Worm (Caenorhabditis elegans) whole organism, young adult: ENCODE results near the gene nep-3.

ENCODE experiments used
- B0261.1 ChIP-seq: sonication (generic microtip); optimal IDR thresholded peaks from 2 replicates; lab custom pipeline; 2016; ENCODE audit warnings: mild to moderate bottlenecking, missing genetic modification characterization, moderate library complexity, missing compliant biosample characterization
- F22D6.2 ChIP-seq: sonication (generic microtip); optimal IDR thresholded peaks from 2 replicates; lab custom pipeline; 2016; ENCODE audit warnings: mild to moderate bottlenecking, missing genetic modification characterization, missing compliant biosample characterization
- K12H6.12 ChIP-seq: fragments of 200-800 bp; sonication (Bioruptor generic); optimal IDR thresholded peaks from 2 replicates; lab custom pipeline; 2018; ENCODE audit warnings: mild to moderate bottlenecking, missing genetic modification characterization, missing compliant biosample characterization
- aptf-2 ChIP-seq: fragments of 200-800 bp; sonication (Bioruptor generic); conservative IDR thresholded peaks from 2 replicates; pipeline ENCODE4 v1.3.6; 2022; ENCODE audit warnings: missing genetic modification reagents, missing genetic modification characterization, missing compliant biosample characterization
- bed-1 ChIP-seq: fragments of 200-800 bp; sonication (Bioruptor generic); IDR thresholded peaks from 2 replicates; pipeline ENCODE4 v1.3.6; 2022; ENCODE audit warnings: missing genetic modification reagents, missing genetic modification characterization, missing compliant biosample characterization
- ceh-27 ChIP-seq: fragments of 200-800 bp; sonication (Bioruptor generic); optimal IDR thresholded peaks from 2 replicates; lab custom pipeline; 2018; ENCODE audit warnings: mild to moderate bottlenecking, missing genetic modification characterization, moderate library complexity, missing compliant biosample characterization
- dpff-1 ChIP-seq: sonication (generic microtip); optimal IDR thresholded peaks from 2 replicates; lab custom pipeline; 2017; ENCODE audit warnings: mild to moderate bottlenecking, missing genetic modification characterization, missing compliant biosample characterization
- dpl-1 ChIP-seq: fragments of 150-350 bp; optimal IDR thresholded peaks from 2 replicates; lab custom pipeline; 2014; ENCODE audit warnings: missing biosample characterization, missing genetic modification reagents, missing genetic modification characterization
- fkh-3 ChIP-seq: sonication (generic microtip); optimal IDR thresholded peaks from 2 replicates; lab custom pipeline; 2016; ENCODE audit warnings: mild to moderate bottlenecking, missing genetic modification characterization, missing compliant biosample characterization
- hmg-1.2 ChIP-seq: fragments of 200-800 bp; sonication (Bioruptor generic); IDR thresholded peaks from 2 replicates; pipeline ENCODE4 v1.3.6; 2022; ENCODE audit warnings: missing genetic modification reagents, missing genetic modification characterization, missing compliant biosample characterization
- hmg-20 ChIP-seq: fragments of 200-800 bp; sonication (Bioruptor generic); IDR thresholded peaks from 2 replicates; pipeline ENCODE4 v1.3.6; 2022; ENCODE audit warnings: missing genetic modification reagents, missing genetic modification characterization, missing compliant biosample characterization
- hrde-1 ChIP-seq: sonication (generic microtip); optimal IDR thresholded peaks from 2 replicates; lab custom pipeline; 2016; ENCODE audit warnings: missing genetic modification characterization, mild to moderate bottlenecking, missing compliant biosample characterization, moderate library complexity, missing genotype, missing genetic modification reagents, borderline replicate concordance
- let-607 ChIP-seq, 2 experiments: fragments of 200-800 bp in 1 of 2; sonication (Bioruptor generic) in 1 of 2; sonication (generic microtip) in 1 of 2; optimal IDR thresholded peaks; 2 replicates each; lab custom pipeline; 2016 to 2018; ENCODE audit warnings: mild to moderate bottlenecking in 2 of 2, missing compliant biosample characterization in 2 of 2, missing genetic modification characterization in 2 of 2, moderate library complexity in 2 of 2, missing genotype in 1 of 2
- lin-40 ChIP-seq: sonication (generic microtip); optimal IDR thresholded peaks from 2 replicates; lab custom pipeline; 2016; ENCODE audit warnings: missing genetic modification characterization, mild to moderate bottlenecking, missing compliant biosample characterization, missing genotype, missing genetic modification reagents
- lin-54 ChIP-seq: fragments of 200-800 bp; sonication (Bioruptor generic); optimal IDR thresholded peaks from 2 replicates; lab custom pipeline; 2018; ENCODE audit warnings: mild to moderate bottlenecking, missing genetic modification characterization, missing compliant biosample characterization
- lsl-1 ChIP-seq: fragments of 200-800 bp; sonication (Bioruptor generic); optimal IDR thresholded peaks from 2 replicates; lab custom pipeline; 2018; ENCODE audit warnings: mild to moderate bottlenecking, missing genetic modification characterization, moderate library complexity, missing compliant biosample characterization
- madf-6 ChIP-seq: fragments of 200-800 bp; sonication (Bioruptor generic); IDR thresholded peaks from 2 replicates; pipeline ENCODE4 v1.3.6; 2022; ENCODE audit warnings: missing genetic modification reagents, missing genetic modification characterization, missing compliant biosample characterization
- madf-8 ChIP-seq: fragments of 200-800 bp; sonication (Bioruptor generic); conservative IDR thresholded peaks from 2 replicates; pipeline ENCODE4 v1.3.6; 2022; ENCODE audit warnings: missing genetic modification reagents, missing genetic modification characterization, missing compliant biosample characterization
- mxl-1 ChIP-seq: sonication (generic microtip); optimal IDR thresholded peaks from 2 replicates; lab custom pipeline; 2016; ENCODE audit warnings: missing genetic modification characterization, missing compliant biosample characterization
- nhr-120 ChIP-seq: fragments of 200-800 bp; sonication (Bioruptor generic); IDR thresholded peaks from 2 replicates; pipeline ENCODE4 v1.3.6; 2022; ENCODE audit warnings: missing genetic modification characterization, missing compliant biosample characterization
- nhr-27 ChIP-seq: fragments of 200-800 bp; sonication (Bioruptor generic); optimal IDR thresholded peaks from 2 replicates; lab custom pipeline; 2018; ENCODE audit warnings: mild to moderate bottlenecking, missing genetic modification characterization, moderate library complexity, missing compliant biosample characterization
- rec-8 ChIP-seq, 2 experiments: sonication (generic microtip); optimal IDR thresholded peaks; 2 replicates each; lab custom pipeline; 2016; ENCODE audit warnings: mild to moderate bottlenecking in 2 of 2, missing genetic modification characterization in 2 of 2, missing genetic modification reagents in 2 of 2, missing genotype in 2 of 2, missing biosample characterization in 1 of 2, missing compliant biosample characterization in 1 of 2, moderate library complexity in 1 of 2
- snpc-1.3 ChIP-seq: sonication (generic microtip); optimal IDR thresholded peaks from 2 replicates; lab custom pipeline; 2017; ENCODE audit warnings: missing genetic modification characterization, mild to moderate bottlenecking, missing compliant biosample characterization, antibody characterized with exemption, moderate library complexity, missing genotype, missing genetic modification reagents; ENCODE audit not compliant: insufficient read depth
- ztf-22 ChIP-seq: fragments of 200-800 bp; sonication (Bioruptor generic); optimal IDR thresholded peaks from 2 replicates; lab custom pipeline; 2018; ENCODE audit warnings: mild to moderate bottlenecking, missing genetic modification characterization, moderate library complexity, missing compliant biosample characterization
- ztf-6 ChIP-seq: fragments of 200-800 bp; sonication (Bioruptor generic); IDR thresholded peaks from 2 replicates; pipeline ENCODE4 v1.3.6; 2022; ENCODE audit warnings: missing genetic modification reagents, missing genetic modification characterization, missing compliant biosample characterization

Gene nep-3

ce11 chrII:3829623-3830022 lies 47.4 kb downstream of the nep-3 start:
- TF ChIP-seq snpc-1.3 (tag; lab: Kevin White, UChicago), result no peak

ce11 chrII:3827801-3828200 lies 49.2 kb downstream of the nep-3 start, which contains the start of gene F54D10.8:
Gene F54D10.8, minus strand, starts transcription at chrII:3827901.
- TF ChIP-seq ceh-27 (GFP tag; lab: Kevin White, UChicago) (no peak), mxl-1 (no peak), hmg-20 (no peak), B0261.1 (tag; lab: Kevin White, UChicago) (no peak), hmg-1.2 (GFP tag; lab: Robert Waterston, UW) (no peak), nhr-120 (no peak), madf-8 (no peak), ztf-22 (GFP tag; lab: Kevin White, UChicago) (no peak), lin-54 (GFP tag; lab: Kevin White, UChicago) (no peak), ztf-6 (no peak), hrde-1 (tag; lab: Kevin White, UChicago) (no peak), fkh-3 (tag; lab: Kevin White, UChicago) (no peak), madf-6 (GFP tag; lab: Robert Waterston, UW) (no peak)

ce11 chrII:3823855-3824254 lies 53.2 kb downstream of the nep-3 start, which contains the start of gene skr-15:
Gene skr-15, plus strand, starts transcription at chrII:3824155.
- TF ChIP-seq nhr-27 (tag; lab: Kevin White, UChicago), result no peak
- no peak for TF ChIP-seq lin-40 (tag; lab: Kevin White, UChicago)
- TF ChIP-seq lsl-1 (GFP tag; lab: Kevin White, UChicago), result no peak
- TF ChIP-seq rec-8 (tag; optimal IDR thresholded peaks at IDR 0.05; lab: Kevin White, UChicago), result no peak
- no peak for TF ChIP-seq bed-1 (GFP tag; lab: Robert Waterston, UW)
- TF ChIP-seq dpff-1 (tag; lab: Kevin White, UChicago), result no peak
- no peak for TF ChIP-seq hmg-20
- TF ChIP-seq let-607 (tag; optimal IDR thresholded peaks at IDR 0.05; lab: Kevin White, UChicago), result no peak
- no peak for TF ChIP-seq madf-6 (GFP tag; lab: Robert Waterston, UW)
- no peak for TF ChIP-seq dpl-1 (GFP tag; lab: Kevin White, UChicago)
- TF ChIP-seq F22D6.2 (tag; lab: Kevin White, UChicago), result no peak
- TF ChIP-seq K12H6.12 (tag; lab: Kevin White, UChicago), result no peak
- TF ChIP-seq aptf-2 (GFP tag; lab: Robert Waterston, UW), result no peak
